Worm (Caenorhabditis elegans) whole organism, L1 larva: ENCODE data around the gene atp-4.

ENCODE experiments used
- C04F5.9 ChIP-seq: sonication (generic microtip); optimal IDR thresholded peaks from 2 replicates; lab custom pipeline; 2016; ENCODE audit warnings: missing genetic modification characterization, missing compliant biosample characterization
- C34B4.2 ChIP-seq: sonication (generic microtip); optimal IDR thresholded peaks from 2 replicates; lab custom pipeline; 2017; ENCODE audit warnings: mild to moderate bottlenecking, missing genetic modification characterization, missing compliant biosample characterization
- F16B12.6 ChIP-seq: fragments of 150-350 bp; optimal IDR thresholded peaks from 2 replicates; lab custom pipeline; 2014; ENCODE audit warnings: missing biosample characterization, missing genetic modification characterization
- aha-1 ChIP-seq: fragments of 150-350 bp; optimal IDR thresholded peaks from 2 replicates; lab custom pipeline; 2014; ENCODE audit warnings: missing biosample characterization, missing genetic modification characterization
- alr-1 ChIP-seq: fragments of 200-800 bp; sonication (Bioruptor generic); optimal IDR thresholded peaks from 2 replicates; lab custom pipeline; 2018; ENCODE audit warnings: borderline replicate concordance, mild to moderate bottlenecking, missing genetic modification characterization, missing compliant biosample characterization
- blmp-1 ChIP-seq: fragments of 150-350 bp; optimal IDR thresholded peaks from 2 replicates; lab custom pipeline; 2014; ENCODE audit warnings: missing biosample characterization, missing genetic modification characterization
- ceh-88 ChIP-seq: fragments of 200-800 bp; sonication (Bioruptor generic); IDR thresholded peaks from 2 replicates; pipeline ENCODE4 v1.3.6; 2022; ENCODE audit warnings: missing genetic modification characterization, missing compliant biosample characterization
- dpl-1 ChIP-seq, 3 experiments: fragments of 150-350 bp in 2 of 3; sonication (generic microtip) in 1 of 3; optimal IDR thresholded peaks; 2 replicates each; lab custom pipeline; 2014 to 2017; ENCODE audit warnings: missing biosample characterization in 3 of 3, missing genetic modification characterization in 3 of 3, missing genetic modification reagents in 3 of 3
- egl-13 ChIP-seq: sonication (generic microtip); optimal IDR thresholded peaks from 2 replicates; lab custom pipeline; 2016; ENCODE audit warnings: missing genotype, missing genetic modification reagents, missing genetic modification characterization, missing compliant biosample characterization
- egl-27 ChIP-seq, 2 experiments: fragments of 150-350 bp in 1 of 2; sonication (generic microtip); optimal IDR thresholded peaks; 3 replicates each; lab custom pipeline; 2017 to 2018; ENCODE audit warnings: missing biosample characterization in 2 of 2, missing genetic modification characterization in 2 of 2, missing genetic modification reagents in 2 of 2
- elt-2 ChIP-seq: sonication (generic microtip); optimal IDR thresholded peaks from 2 replicates; lab custom pipeline; 2016; ENCODE audit warnings: missing genetic modification characterization, mild to moderate bottlenecking, inconsistent platforms, missing compliant biosample characterization, missing genetic modification reagents
- elt-3 ChIP-seq, 6 experiments: fragments of 150-350 bp in 1 of 6; sonication (generic microtip); optimal IDR thresholded peaks; 2 replicates each; lab custom pipeline; 2017 to 2018; ENCODE audit warnings: missing biosample characterization in 6 of 6, missing genetic modification characterization in 6 of 6, inconsistent platforms in 1 of 6
- fkh-4 ChIP-seq: sonication (generic microtip); optimal IDR thresholded peaks from 2 replicates; lab custom pipeline; 2016; ENCODE audit warnings: missing compliant biosample characterization, missing genetic modification characterization, borderline replicate concordance
- fkh-8 ChIP-seq: sonication (generic microtip); optimal IDR thresholded peaks from 2 replicates; lab custom pipeline; 2016; ENCODE audit warnings: mild to moderate bottlenecking, missing genetic modification characterization, missing compliant biosample characterization
- fos-1 ChIP-seq: fragments of 150-350 bp; optimal IDR thresholded peaks from 2 replicates; lab custom pipeline; 2014; ENCODE audit warnings: missing biosample characterization, missing genetic modification characterization
- grh-1 ChIP-seq: fragments of 200-800 bp; sonication (Bioruptor generic); IDR thresholded peaks from 2 replicates; pipeline ENCODE4 v1.3.6; 2022; ENCODE audit warnings: missing genetic modification reagents, missing genetic modification characterization, missing compliant biosample characterization
- hlh-17 ChIP-seq: fragments of 200-800 bp; sonication (Bioruptor generic); optimal IDR thresholded peaks from 2 replicates; lab custom pipeline; 2018; ENCODE audit warnings: missing genetic modification characterization, mild to moderate bottlenecking, missing compliant biosample characterization, moderate library complexity, borderline replicate concordance
- hpl-2 ChIP-seq: fragments of 150-350 bp; optimal IDR thresholded peaks from 2 replicates; lab custom pipeline; 2014; ENCODE audit warnings: missing biosample characterization, missing genetic modification reagents, missing genetic modification characterization
- irx-1 ChIP-seq: sonication (generic microtip); optimal IDR thresholded peaks from 2 replicates; lab custom pipeline; 2016; ENCODE audit warnings: missing genetic modification characterization, missing compliant biosample characterization
- isw-1 ChIP-seq: fragments of 200-800 bp; sonication (Bioruptor generic); IDR thresholded peaks from 2 replicates; pipeline ENCODE4 v1.3.6; 2022; ENCODE audit warnings: missing genetic modification characterization, missing compliant biosample characterization
- lin-13 ChIP-seq: fragments of 150-350 bp; optimal IDR thresholded peaks from 2 replicates; lab custom pipeline; 2014; ENCODE audit warnings: missing biosample characterization, missing genetic modification reagents, missing genetic modification characterization
- lin-14 ChIP-seq: fragments of 200-800 bp; sonication (Bioruptor generic); optimal IDR thresholded peaks from 2 replicates; lab custom pipeline; 2018; ENCODE audit warnings: mild to moderate bottlenecking, missing genetic modification characterization, moderate library complexity, missing compliant biosample characterization
- lin-15B ChIP-seq: fragments of 150-350 bp; sonication (generic microtip); optimal IDR thresholded peaks from 3 replicates; lab custom pipeline; 2014; ENCODE audit warnings: missing biosample characterization, missing genetic modification characterization
- lin-39 ChIP-seq: fragments of 150-350 bp; optimal IDR thresholded peaks from 2 replicates; lab custom pipeline; 2014; ENCODE audit warnings: missing biosample characterization, missing genetic modification reagents, missing genetic modification characterization
- lir-3 ChIP-seq: sonication (generic microtip); optimal IDR thresholded peaks from 2 replicates; lab custom pipeline; 2016; ENCODE audit warnings: mild to moderate bottlenecking, missing genetic modification characterization, moderate library complexity, missing compliant biosample characterization; ENCODE audit not compliant: poor library complexity
- lsy-2 ChIP-seq, 2 experiments: fragments of 150-350 bp; optimal IDR thresholded peaks; 2 replicates each; lab custom pipeline; 2014; ENCODE audit warnings: missing biosample characterization in 2 of 2, missing genetic modification characterization in 2 of 2
- mab-9 ChIP-seq: fragments of 200-800 bp; sonication (Bioruptor generic); IDR thresholded peaks from 2 replicates; pipeline ENCODE4 v1.3.6; 2022; ENCODE audit warnings: missing genetic modification reagents, missing genetic modification characterization, missing compliant biosample characterization
- mdl-1 ChIP-seq, 2 experiments: fragments of 150-350 bp; optimal IDR thresholded peaks; 2 replicates each; lab custom pipeline; 2014 to 2017; ENCODE audit warnings: missing biosample characterization in 2 of 2, missing genetic modification characterization in 2 of 2, inconsistent platforms in 1 of 2
- mep-1 ChIP-seq: fragments of 150-350 bp; optimal IDR thresholded peaks from 2 replicates; lab custom pipeline; 2014; ENCODE audit warnings: missing biosample characterization, missing genetic modification characterization
- nhr-12 ChIP-seq: sonication (generic microtip); optimal IDR thresholded peaks from 2 replicates; lab custom pipeline; 2017; ENCODE audit warnings: missing biosample characterization, missing genetic modification characterization
- nhr-19 ChIP-seq: fragments of 200-800 bp; sonication (Bioruptor generic); conservative IDR thresholded peaks from 2 replicates; pipeline ENCODE4 v1.3.6; 2022; ENCODE audit warnings: missing genetic modification characterization, missing compliant biosample characterization
- nhr-20 ChIP-seq: sonication (generic microtip); optimal IDR thresholded peaks from 2 replicates; lab custom pipeline; 2016; ENCODE audit warnings: mild to moderate bottlenecking, missing genetic modification characterization, missing compliant biosample characterization
- nhr-28 ChIP-seq: fragments of 150-350 bp; optimal IDR thresholded peaks from 2 replicates; lab custom pipeline; 2014; ENCODE audit warnings: missing biosample characterization, missing genetic modification characterization
- nhr-47 ChIP-seq: sonication (generic microtip); optimal IDR thresholded peaks from 2 replicates; lab custom pipeline; 2016; ENCODE audit warnings: mild to moderate bottlenecking, missing genetic modification characterization, moderate library complexity, missing compliant biosample characterization
- nhr-71 ChIP-seq: sonication (generic microtip); optimal IDR thresholded peaks from 2 replicates; lab custom pipeline; 2016; ENCODE audit warnings: mild to moderate bottlenecking, missing genetic modification characterization, moderate library complexity, missing compliant biosample characterization
- nhr-90 ChIP-seq: sonication (generic microtip); optimal IDR thresholded peaks from 2 replicates; lab custom pipeline; 2016; ENCODE audit warnings: mild to moderate bottlenecking, missing genetic modification characterization, missing compliant biosample characterization; ENCODE audit not compliant: poor library complexity
- pag-3 ChIP-seq: sonication (generic microtip); optimal IDR thresholded peaks from 2 replicates; lab custom pipeline; 2017; ENCODE audit warnings: missing genetic modification characterization, mild to moderate bottlenecking, missing compliant biosample characterization, antibody characterized with exemption, borderline replicate concordance; ENCODE audit not compliant: insufficient read depth
- pax-3 ChIP-seq: fragments of 200-800 bp; sonication (Bioruptor generic); optimal IDR thresholded peaks from 2 replicates; lab custom pipeline; 2018; ENCODE audit warnings: mild to moderate bottlenecking, missing genetic modification characterization, moderate library complexity, missing compliant biosample characterization
- pqm-1 ChIP-seq: sonication (generic microtip); optimal IDR thresholded peaks from 3 replicates; lab custom pipeline; 2017; ENCODE audit warnings: missing biosample characterization, missing genetic modification characterization
- rnt-1 ChIP-seq: sonication (generic microtip); optimal IDR thresholded peaks from 2 replicates; lab custom pipeline; 2016; ENCODE audit warnings: mild to moderate bottlenecking, missing genetic modification characterization, moderate library complexity, missing compliant biosample characterization
- skn-1 ChIP-seq: fragments of 150-350 bp; optimal IDR thresholded peaks from 2 replicates; lab custom pipeline; 2014; ENCODE audit warnings: missing biosample characterization, missing genetic modification characterization
- snpc-4 ChIP-seq: fragments of 150-350 bp; optimal IDR thresholded peaks from 2 replicates; lab custom pipeline; 2014; ENCODE audit warnings: missing biosample characterization, missing genetic modification characterization
- snu-23 ChIP-seq: sonication (generic microtip); optimal IDR thresholded peaks from 2 replicates; lab custom pipeline; 2016; ENCODE audit warnings: missing genetic modification characterization, missing compliant biosample characterization
- sox-4 ChIP-seq: sonication (generic microtip); optimal IDR thresholded peaks from 2 replicates; lab custom pipeline; 2016; ENCODE audit warnings: missing genetic modification characterization, missing compliant biosample characterization
- sup-37 ChIP-seq: fragments of 200-800 bp; sonication (Bioruptor generic); optimal IDR thresholded peaks from 2 replicates; lab custom pipeline; 2018; ENCODE audit warnings: mild to moderate bottlenecking, missing genetic modification characterization, missing compliant biosample characterization
- swsn-7 ChIP-seq: sonication (generic microtip); optimal IDR thresholded peaks from 2 replicates; lab custom pipeline; 2016; ENCODE audit warnings: missing genetic modification characterization, missing compliant biosample characterization
- tbx-2 ChIP-seq: sonication (generic microtip); optimal IDR thresholded peaks from 2 replicates; lab custom pipeline; 2016; ENCODE audit warnings: missing genetic modification characterization, missing compliant biosample characterization
- tlp-1 ChIP-seq: fragments of 150-350 bp; optimal IDR thresholded peaks from 2 replicates; lab custom pipeline; 2014; ENCODE audit warnings: missing biosample characterization, missing genetic modification characterization
- unc-30 ChIP-seq: sonication (generic microtip); optimal IDR thresholded peaks from 2 replicates; lab custom pipeline; 2017; ENCODE audit warnings: missing biosample characterization, missing genetic modification characterization
- vab-15 ChIP-seq: sonication (generic microtip); optimal IDR thresholded peaks from 2 replicates; lab custom pipeline; 2017; ENCODE audit warnings: missing genotype, mild to moderate bottlenecking, missing genetic modification characterization, missing compliant biosample characterization
- xbp-1 ChIP-seq: sonication (generic microtip); optimal IDR thresholded peaks from 2 replicates; lab custom pipeline; 2016; ENCODE audit warnings: missing genetic modification characterization, missing compliant biosample characterization
- ztf-11 ChIP-seq, 2 experiments: sonication (generic microtip); optimal IDR thresholded peaks; 2 replicates each; lab custom pipeline; 2016 to 2017; ENCODE audit warnings: missing genetic modification characterization in 2 of 2, missing biosample characterization in 1 of 2, missing compliant biosample characterization in 1 of 2

atp-4 gene

DNA sequence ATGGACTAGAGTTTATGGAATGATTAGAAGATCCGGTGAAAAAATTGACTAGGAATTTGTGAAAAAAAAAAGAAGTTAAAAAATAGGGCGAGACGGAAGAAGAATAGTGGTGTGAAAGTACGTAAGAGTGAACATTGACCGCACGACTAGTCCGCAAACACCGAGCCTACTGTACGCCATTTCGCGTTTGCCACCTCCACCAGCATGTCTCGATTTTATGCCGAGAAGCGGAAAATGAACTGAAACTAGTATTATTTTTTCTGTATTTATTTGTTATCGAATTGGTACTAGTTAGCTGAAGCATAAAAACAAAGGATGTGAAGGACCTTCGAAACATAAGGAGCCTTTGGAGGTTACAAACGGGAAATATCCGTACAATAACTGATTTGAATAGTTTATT lies 521 bp upstream of the atp-4 start:
- TF ChIP-seq fkh-8 (no peak), hpl-2 (GFP tag; lab: Kevin White, UChicago) (no peak), mab-9 (GFP tag; lab: Robert Waterston, UW) (no peak), nhr-71 (tag; lab: Kevin White, UChicago) (peak; percentile 65), rnt-1 (tag; lab: Kevin White, UChicago) (peak; percentile 80), dpl-1 (GFP tag; optimal IDR thresholded peaks at IDR 0.05; lab: Kevin White, UChicago) (peak; percentile 13 to 62 (median 57)), isw-1 (GFP tag; lab: Robert Waterston, UW) (peak; percentile 15; the same call in 1 of the 2 replicates), F16B12.6 (tag; lab: Kevin White, UChicago) (peak; percentile 89), xbp-1 (tag; lab: Kevin White, UChicago) (peak; percentile 63), pax-3 (no peak), nhr-90 (tag; lab: Kevin White, UChicago) (peak; percentile 44), mep-1 (peak; percentile 23), lin-13 (GFP tag; lab: Kevin White, UChicago) (no peak), snpc-4 (tag; lab: Kevin White, UChicago) (no peak), mdl-1 (tag; optimal IDR thresholded peaks at IDR 0.05; lab: Kevin White, UChicago) (no peak), ztf-11 (tag; optimal IDR thresholded peaks at IDR 0.05; lab: Kevin White, UChicago) (no peak), aha-1 (no peak), lin-39 (no peak), nhr-20 (tag; lab: Kevin White, UChicago) (peak; percentile 52), blmp-1 (peak; percentile 17), pag-3 (tag; lab: Kevin White, UChicago) (no peak), unc-30 (tag; lab: Kevin White, UChicago) (no peak), C34B4.2 (tag; lab: Kevin White, UChicago) (no peak), lsy-2 (tag; optimal IDR thresholded peaks at IDR 0.05; lab: Kevin White, UChicago) (peak; percentile 58 to 87), pqm-1 (tag; lab: Kevin White, UChicago) (no peak), swsn-7 (tag; lab: Kevin White, UChicago) (peak; percentile 29), egl-13 (tag; lab: Kevin White, UChicago) (no peak), snu-23 (peak; percentile 55), C04F5.9 (no peak), fkh-4 (tag; lab: Kevin White, UChicago) (no peak), nhr-19 (no peak), sox-4 (no peak), nhr-47 (peak; percentile 48), sup-37 (GFP tag; lab: Kevin White, UChicago) (no peak), tlp-1 (tag; lab: Kevin White, UChicago) (no peak), elt-3 (tag; optimal IDR thresholded peaks at IDR 0.05; lab: Kevin White, UChicago) (no peak), irx-1 (tag; lab: Kevin White, UChicago) (no peak), lin-14 (GFP tag; lab: Kevin White, UChicago) (peak; percentile 40), fos-1 (tag; lab: Kevin White, UChicago) (no peak), egl-27 (tag; optimal IDR thresholded peaks at IDR 0.05; lab: Kevin White, UChicago) (no peak), tbx-2 (tag; lab: Kevin White, UChicago) (peak; percentile 9), grh-1 (GFP tag; lab: Robert Waterston, UW) (no peak), vab-15 (tag; lab: Kevin White, UChicago) (no peak), nhr-28 (no peak), lir-3 (tag; lab: Kevin White, UChicago) (no peak), nhr-12 (tag; lab: Kevin White, UChicago) (no peak), alr-1 (tag; lab: Kevin White, UChicago) (no peak), ceh-88 (GFP tag; lab: Robert Waterston, UW) (no peak), hlh-17 (GFP tag; lab: Kevin White, UChicago) (no peak), skn-1 (tag; lab: Kevin White, UChicago) (no peak), elt-2 (tag; lab: Kevin White, UChicago) (no peak), lin-15B (tag; lab: Kevin White, UChicago) (no peak)
